Worm (Caenorhabditis elegans) whole organism, L4 larva: ENCODE measurements around the gene R144.3.

Source experiments
- D1046.2 ChIP-seq: fragments of 200-800 bp; sonication (Bioruptor generic); IDR thresholded peaks from 2 replicates; pipeline ENCODE4 v1.3.6; 2022; ENCODE audit warnings: missing genetic modification characterization, missing compliant biosample characterization
- F26F4.8 ChIP-seq: fragments of 200-800 bp; sonication (Bioruptor generic); conservative IDR thresholded peaks from 2 replicates; pipeline ENCODE4 v1.3.6; 2022; ENCODE audit warnings: missing genetic modification characterization, missing compliant biosample characterization
- F44E2.7 ChIP-seq: fragments of 200-800 bp; sonication (Bioruptor generic); IDR thresholded peaks from 2 replicates; pipeline ENCODE4 v2.1.2; 2022; ENCODE audit warnings: missing genetic modification characterization, missing compliant biosample characterization
- F49E8.2 ChIP-seq: sonication (generic microtip); optimal IDR thresholded peaks from 2 replicates; lab custom pipeline; 2016; ENCODE audit warnings: missing compliant biosample characterization, mild to moderate bottlenecking, missing genetic modification characterization, borderline replicate concordance
- T20F7.1 ChIP-seq: fragments of 200-800 bp; sonication (Bioruptor generic); optimal IDR thresholded peaks from 2 replicates; lab custom pipeline; 2018; ENCODE audit warnings: mild to moderate bottlenecking, missing genetic modification characterization, missing compliant biosample characterization
- T26A8.4 ChIP-seq: fragments of 200-800 bp; sonication (Bioruptor generic); IDR thresholded peaks from 2 replicates; pipeline ENCODE4 v1.3.6; 2022; ENCODE audit warnings: missing genetic modification characterization, missing compliant biosample characterization
- aly-2 ChIP-seq: sonication (generic microtip); optimal IDR thresholded peaks from 2 replicates; lab custom pipeline; 2018; ENCODE audit warnings: missing biosample characterization, missing genetic modification characterization
- arid-1 ChIP-seq: fragments of 200-800 bp; sonication (Bioruptor generic); conservative IDR thresholded peaks from 2 replicates; pipeline ENCODE4 v1.3.6; 2022; ENCODE audit warnings: missing genetic modification reagents, missing genetic modification characterization, missing compliant biosample characterization
- ceh-20 ChIP-seq: fragments of 200-800 bp; sonication (Bioruptor generic); IDR thresholded peaks from 2 replicates; pipeline ENCODE4 v1.3.6; 2022; ENCODE audit warnings: missing genetic modification reagents, missing genetic modification characterization, missing compliant biosample characterization
- ceh-32 ChIP-seq: sonication (generic microtip); optimal IDR thresholded peaks from 2 replicates; lab custom pipeline; 2016; ENCODE audit warnings: mild to moderate bottlenecking, missing genetic modification characterization, missing compliant biosample characterization; ENCODE audit not compliant: poor library complexity
- ceh-44 ChIP-seq: fragments of 200-800 bp; sonication (Bioruptor generic); IDR thresholded peaks from 2 replicates; pipeline ENCODE4 v1.3.6; 2022; ENCODE audit warnings: missing genetic modification reagents, missing genetic modification characterization, missing compliant biosample characterization
- ceh-82 ChIP-seq: sonication (generic microtip); optimal IDR thresholded peaks from 2 replicates; lab custom pipeline; 2017; ENCODE audit warnings: missing biosample characterization, missing genetic modification characterization
- ces-1 ChIP-seq: fragments of 150-350 bp; sonication (generic microtip); optimal IDR thresholded peaks from 4 replicates; lab custom pipeline; 2014; ENCODE audit warnings: missing biosample characterization, missing genetic modification reagents, missing genetic modification characterization
- cey-2 ChIP-seq: sonication (generic microtip); optimal IDR thresholded peaks from 3 replicates; lab custom pipeline; 2017; ENCODE audit warnings: missing genetic modification characterization, mild to moderate bottlenecking, missing compliant biosample characterization, antibody characterized with exemption, borderline replicate concordance; ENCODE audit not compliant: insufficient read depth
- daf-12 ChIP-seq: fragments of 150-350 bp; optimal IDR thresholded peaks from 2 replicates; lab custom pipeline; 2014; ENCODE audit warnings: missing biosample characterization, missing genetic modification reagents, missing genetic modification characterization
- daf-16 ChIP-seq, 3 experiments: sonication (generic microtip); optimal IDR thresholded peaks; 2 replicates each; lab custom pipeline; 2016 to 2017; ENCODE audit warnings: missing genetic modification characterization in 3 of 3, missing genetic modification reagents in 3 of 3, mild to moderate bottlenecking in 2 of 3, missing compliant biosample characterization in 2 of 3, missing biosample characterization in 1 of 3, moderate library complexity in 1 of 3
- daf-8 ChIP-seq: fragments of 200-800 bp; sonication (Bioruptor generic); IDR thresholded peaks from 2 replicates; pipeline ENCODE4 v1.3.6; 2022; ENCODE audit warnings: missing genetic modification characterization, missing compliant biosample characterization
- duxl-1 ChIP-seq: sonication (generic microtip); optimal IDR thresholded peaks from 2 replicates; lab custom pipeline; 2016; ENCODE audit warnings: mild to moderate bottlenecking, missing genetic modification characterization, moderate library complexity, missing compliant biosample characterization; ENCODE audit not compliant: poor library complexity
- dve-1 ChIP-seq: sonication (generic microtip); optimal IDR thresholded peaks from 2 replicates; lab custom pipeline; 2017; ENCODE audit warnings: antibody characterized with exemption, mild to moderate bottlenecking, missing genetic modification characterization, missing compliant biosample characterization; ENCODE audit not compliant: insufficient read depth
- fkh-10 ChIP-seq: fragments of 150-350 bp; optimal IDR thresholded peaks from 2 replicates; lab custom pipeline; 2014; ENCODE audit warnings: missing biosample characterization, missing genetic modification reagents, missing genetic modification characterization
- gei-8 ChIP-seq: fragments of 200-800 bp; sonication (Bioruptor generic); optimal IDR thresholded peaks from 2 replicates; lab custom pipeline; 2018; ENCODE audit warnings: mild to moderate bottlenecking, missing genetic modification characterization, missing compliant biosample characterization
- hlh-11 ChIP-seq: fragments of 200-800 bp; sonication (Bioruptor generic); optimal IDR thresholded peaks from 2 replicates; lab custom pipeline; 2018; ENCODE audit warnings: mild to moderate bottlenecking, missing genetic modification characterization, missing compliant biosample characterization
- lin-38 ChIP-seq: fragments of 200-800 bp; sonication (Bioruptor generic); IDR thresholded peaks from 2 replicates; pipeline ENCODE4 v1.3.6; 2022; ENCODE audit warnings: missing genetic modification reagents, missing genetic modification characterization, missing compliant biosample characterization
- lin-39 ChIP-seq: fragments of 150-350 bp; optimal IDR thresholded peaks from 2 replicates; lab custom pipeline; 2014; ENCODE audit warnings: missing biosample characterization, missing genetic modification reagents, missing genetic modification characterization
- lsy-2 ChIP-seq, 2 experiments: fragments of 150-350 bp in 1 of 2; sonication (generic microtip) in 1 of 2; optimal IDR thresholded peaks; 2 replicates each; lab custom pipeline; 2014 to 2017; ENCODE audit warnings: missing biosample characterization in 2 of 2, missing genetic modification characterization in 2 of 2
- madf-5 ChIP-seq, 2 experiments: fragments of 200-800 bp; sonication (Bioruptor generic); IDR thresholded peaks; 2 replicates each; pipeline ENCODE4 v1.3.6; 2022; ENCODE audit warnings: missing compliant biosample characterization in 2 of 2, missing genetic modification characterization in 2 of 2
- madf-9 ChIP-seq: fragments of 200-800 bp; sonication (Bioruptor generic); conservative IDR thresholded peaks from 2 replicates; pipeline ENCODE4 v1.3.6; 2022; ENCODE audit warnings: missing genetic modification reagents, missing genetic modification characterization, missing compliant biosample characterization
- mes-2 ChIP-seq: sonication (generic microtip); optimal IDR thresholded peaks from 2 replicates; lab custom pipeline; 2016; ENCODE audit warnings: missing genotype, mild to moderate bottlenecking, missing genetic modification characterization, missing compliant biosample characterization; ENCODE audit not compliant: poor library complexity, severe bottlenecking
- nhr-11 ChIP-seq: fragments of 150-350 bp; optimal IDR thresholded peaks from 2 replicates; lab custom pipeline; 2014; ENCODE audit warnings: missing biosample characterization, missing genetic modification characterization
- nhr-111 ChIP-seq: fragments of 200-800 bp; sonication (Bioruptor generic); optimal IDR thresholded peaks from 2 replicates; lab custom pipeline; 2018; ENCODE audit warnings: mild to moderate bottlenecking, missing genetic modification characterization, missing compliant biosample characterization
- nhr-237 ChIP-seq: sonication (generic microtip); optimal IDR thresholded peaks from 2 replicates; lab custom pipeline; 2017; ENCODE audit warnings: missing biosample characterization, missing genetic modification characterization
- nhr-25 ChIP-seq: sonication (generic microtip); optimal IDR thresholded peaks from 2 replicates; lab custom pipeline; 2017; ENCODE audit warnings: missing genetic modification characterization, mild to moderate bottlenecking, missing compliant biosample characterization, antibody characterized with exemption, moderate library complexity, borderline replicate concordance; ENCODE audit not compliant: insufficient read depth
- nhr-6 ChIP-seq: fragments of 150-350 bp; optimal IDR thresholded peaks from 2 replicates; lab custom pipeline; 2014; ENCODE audit warnings: missing biosample characterization, missing genetic modification characterization
- pha-4 ChIP-seq, 2 experiments: fragments of 150-350 bp in 1 of 2; fragments of 200-800 bp in 1 of 2; sonication (Bioruptor generic) in 1 of 2; IDR thresholded peaks in 1 of 2; optimal IDR thresholded peaks in 1 of 2; 2 replicates each; pipeline versions ENCODE4 v1.3.6 to Lab custom; 2014 to 2022; ENCODE audit warnings: missing genetic modification characterization in 2 of 2, missing genetic modification reagents in 2 of 2, missing biosample characterization in 1 of 2, missing compliant biosample characterization in 1 of 2
- pqm-1 ChIP-seq: sonication (generic microtip); optimal IDR thresholded peaks from 2 replicates; lab custom pipeline; 2017; ENCODE audit warnings: missing biosample characterization, missing genetic modification characterization
- sdz-12 ChIP-seq: fragments of 200-800 bp; sonication (Bioruptor generic); optimal IDR thresholded peaks from 2 replicates; lab custom pipeline; 2018; ENCODE audit warnings: mild to moderate bottlenecking, missing genetic modification characterization, missing compliant biosample characterization
- set-16 ChIP-seq: fragments of 200-800 bp; sonication (Bioruptor generic); IDR thresholded peaks from 2 replicates; pipeline ENCODE4 v1.3.6; 2022; ENCODE audit warnings: missing genetic modification reagents, missing genetic modification characterization, missing compliant biosample characterization
- snpc-1.2 ChIP-seq: fragments of 200-800 bp; sonication (Bioruptor generic); IDR thresholded peaks from 2 replicates; pipeline ENCODE4 v1.3.6; 2022; ENCODE audit warnings: missing genetic modification reagents, missing genetic modification characterization, missing compliant biosample characterization
- snpc-4 ChIP-seq: fragments of 150-350 bp; optimal IDR thresholded peaks from 2 replicates; lab custom pipeline; 2014; ENCODE audit warnings: missing biosample characterization, missing genetic modification characterization
- spr-1 ChIP-seq: sonication (generic microtip); optimal IDR thresholded peaks from 2 replicates; lab custom pipeline; 2016; ENCODE audit warnings: mild to moderate bottlenecking, missing genetic modification characterization, missing compliant biosample characterization
- unc-62 ChIP-seq, 3 experiments: fragments of 150-350 bp in 1 of 3; sonication (generic microtip); optimal IDR thresholded peaks in 2 of 3; peaks in 1 of 3; 1 replicate in 1 of 3; 2 replicates in 2 of 3; lab custom pipeline; 2014 to 2017; ENCODE audit warnings: missing biosample characterization in 3 of 3, missing genetic modification characterization in 3 of 3, missing genetic modification reagents in 3 of 3, missing genotype in 1 of 3
- zip-2 ChIP-seq: fragments of 150-350 bp; optimal IDR thresholded peaks from 2 replicates; lab custom pipeline; 2014; ENCODE audit warnings: missing biosample characterization, missing genetic modification characterization
- ztf-11 ChIP-seq: fragments of 150-350 bp; optimal IDR thresholded peaks from 2 replicates; lab custom pipeline; 2014; ENCODE audit warnings: missing biosample characterization, missing genetic modification characterization

Gene R144.3

DNA sequence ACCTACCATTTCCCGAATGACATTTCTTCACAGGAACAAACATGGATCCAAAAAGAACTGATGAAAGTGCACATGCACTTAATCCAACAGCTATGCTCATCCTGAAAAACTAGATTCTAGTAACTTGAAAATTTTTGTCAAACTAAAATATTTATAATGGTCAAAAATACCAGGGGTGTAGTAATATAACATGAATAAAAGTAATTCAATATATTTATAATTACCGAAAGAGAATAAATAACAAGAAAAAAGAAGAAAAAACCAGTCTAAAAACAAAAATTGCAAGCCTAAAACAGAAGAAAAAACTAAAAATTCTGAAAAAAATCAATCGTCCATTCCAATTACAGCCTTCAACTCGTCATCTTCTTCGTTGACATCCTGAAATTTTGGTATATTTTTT, 17.2 kb upstream of the R144.3 start, which contains the start of gene R144.6:
TSS of gene R144.6 (minus strand) at position 101 of the 400 bp plus-strand sequence.
- TF ChIP-seq nhr-25 (tag; lab: Kevin White, UChicago) (no peak), nhr-6 (tag; lab: Kevin White, UChicago) (no peak), nhr-111 (GFP tag; lab: Kevin White, UChicago) (no peak), gei-8 (GFP tag; lab: Kevin White, UChicago) (no peak), ceh-82 (tag; lab: Kevin White, UChicago) (no peak), ceh-32 (tag; lab: Kevin White, UChicago) (no peak), ceh-20 (GFP tag; lab: Robert Waterston, UW) (no peak), sdz-12 (GFP tag; lab: Kevin White, UChicago) (no peak), lin-38 (GFP tag; lab: Robert Waterston, UW) (no peak), snpc-4 (no peak), nhr-237 (no peak), madf-5 (GFP tag; IDR thresholded peaks at IDR 0.05; lab: Robert Waterston, UW) (no peak), hlh-11 (no peak)

- TF ChIP-seq ces-1 (GFP tag; lab: Kevin White, UChicago) (no peak), ztf-11 (tag; lab: Kevin White, UChicago) (no peak), lsy-2 (tag; optimal IDR thresholded peaks at IDR 0.05; lab: Kevin White, UChicago) (no peak), daf-8 (GFP tag; lab: Robert Waterston, UW) (no peak), F26F4.8 (no peak), F49E8.2 (no peak), ceh-44 (GFP tag; lab: Robert Waterston, UW) (no peak), nhr-111 (GFP tag; lab: Kevin White, UChicago) (no peak), lin-39 (no peak), aly-2 (tag; lab: Kevin White, UChicago) (no peak), zip-2 (no peak), nhr-11 (no peak), daf-12 (no peak), mes-2 (tag; lab: Kevin White, UChicago) (no peak), sdz-12 (GFP tag; lab: Kevin White, UChicago) (no peak), T26A8.4 (GFP tag; lab: Robert Waterston, UW) (no peak), spr-1 (no peak)
Observed at ce11 chrIII:5006881-5007280, 14.9 kb upstream of the R144.3 start, which contains the start of gene R144.12. TSS of gene R144.12 (minus strand) at chrIII:5006981.

DNA sequence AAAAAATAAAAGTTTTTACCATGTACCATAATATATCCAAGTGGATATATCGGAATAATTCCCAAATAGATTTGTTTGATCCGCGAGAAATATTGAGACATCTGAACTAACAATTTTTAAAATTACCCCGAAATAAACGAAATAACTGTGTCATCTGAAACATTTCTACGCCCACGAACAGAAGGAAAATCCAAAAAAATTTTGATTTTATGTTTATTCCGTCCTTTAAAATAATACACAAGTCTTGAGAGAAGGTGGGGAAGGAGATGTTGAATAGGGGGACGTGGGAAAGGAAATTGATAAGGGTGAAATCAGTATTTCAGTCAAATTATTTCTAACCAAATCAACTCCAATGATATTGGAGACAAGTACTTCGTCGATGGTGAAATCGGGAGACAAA, 13.1 kb upstream of the R144.3 start, which contains the start of gene R144.11:
TSS of gene R144.11 (minus strand) at position 101 of the 400 bp plus-strand sequence.
- TF ChIP-seq T20F7.1 (GFP tag; lab: Kevin White, UChicago) (no peak), fkh-10 (no peak), pha-4 (GFP tag; IDR thresholded peaks at IDR 0.05; lab: Robert Waterston, UW) (no peak), pha-4 (tag; optimal IDR thresholded peaks at IDR 0.05; lab: Kevin White, UChicago) (no peak), nhr-6 (tag; lab: Kevin White, UChicago) (no peak), ces-1 (GFP tag; lab: Kevin White, UChicago) (no peak)

ce11 chrIII:5010723-5011122, 11.1 kb upstream of the R144.3 start:
- TF ChIP-seq dve-1 (tag; lab: Kevin White, UChicago) (no peak), daf-16 (GFP tag; optimal IDR thresholded peaks at IDR 0.05; lab: Kevin White, UChicago) (no peak), daf-16 (tag; optimal IDR thresholded peaks at IDR 0.05; lab: Kevin White, UChicago) (no peak), ceh-44 (GFP tag; lab: Robert Waterston, UW) (no peak), set-16 (GFP tag; lab: Robert Waterston, UW) (peak; percentile 13; the same call in 1 of the 2 replicates), nhr-25 (tag; lab: Kevin White, UChicago) (no peak), unc-62 (GFP tag; optimal IDR thresholded peaks at IDR 0.05 in 1 of 2; lab: Kevin White, UChicago) (peak in 1 of 2 experiments; percentile 96), unc-62 (tag; optimal IDR thresholded peaks at IDR 0.05; lab: Kevin White, UChicago) (no peak), ceh-82 (tag; lab: Kevin White, UChicago) (no peak), duxl-1 (no peak), D1046.2 (no peak), arid-1 (GFP tag; lab: Robert Waterston, UW) (no peak), F44E2.7 (no peak), pqm-1 (tag; lab: Kevin White, UChicago) (no peak), madf-9 (GFP tag; lab: Robert Waterston, UW) (no peak), snpc-1.2 (GFP tag; lab: Robert Waterston, UW) (no peak), cey-2 (tag; lab: Kevin White, UChicago) (no peak), lin-38 (GFP tag; lab: Robert Waterston, UW) (peak; percentile 32; the same call in 1 of the 2 replicates), F26F4.8 (no peak)
